Worm (Caenorhabditis elegans): ENCODE data around the gene T24E12.2.

DNA sequence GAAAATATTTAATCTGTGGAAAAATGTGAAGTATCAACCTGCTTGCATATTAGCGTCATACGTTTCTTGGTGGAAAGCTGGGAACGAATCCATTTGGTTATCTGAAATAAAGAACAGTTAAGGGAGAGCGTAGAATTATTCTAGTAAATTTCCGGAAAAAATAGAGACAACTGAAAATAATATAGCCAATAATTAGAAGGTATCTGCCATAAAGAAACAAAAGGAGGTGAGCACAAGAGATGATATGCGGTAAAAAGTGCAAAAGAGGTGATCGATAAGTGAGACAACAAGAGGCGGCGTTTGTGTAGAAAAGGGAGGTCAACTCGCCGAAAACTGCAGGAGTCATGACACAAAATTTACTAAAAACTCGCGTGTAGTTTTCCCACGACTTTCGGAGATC lies 3.3 kb upstream of the T24E12.2 start, which contains the start of gene T24E12.11:
- TF ChIP-seq jun-1 (tag; optimal IDR thresholded peaks at IDR 0.05) (no peak), fos-1 (tag; optimal IDR thresholded peaks at IDR 0.05) (no peak)
